Worm (Caenorhabditis elegans): ENCODE results near the gene slc-25A18.2.

DNA sequence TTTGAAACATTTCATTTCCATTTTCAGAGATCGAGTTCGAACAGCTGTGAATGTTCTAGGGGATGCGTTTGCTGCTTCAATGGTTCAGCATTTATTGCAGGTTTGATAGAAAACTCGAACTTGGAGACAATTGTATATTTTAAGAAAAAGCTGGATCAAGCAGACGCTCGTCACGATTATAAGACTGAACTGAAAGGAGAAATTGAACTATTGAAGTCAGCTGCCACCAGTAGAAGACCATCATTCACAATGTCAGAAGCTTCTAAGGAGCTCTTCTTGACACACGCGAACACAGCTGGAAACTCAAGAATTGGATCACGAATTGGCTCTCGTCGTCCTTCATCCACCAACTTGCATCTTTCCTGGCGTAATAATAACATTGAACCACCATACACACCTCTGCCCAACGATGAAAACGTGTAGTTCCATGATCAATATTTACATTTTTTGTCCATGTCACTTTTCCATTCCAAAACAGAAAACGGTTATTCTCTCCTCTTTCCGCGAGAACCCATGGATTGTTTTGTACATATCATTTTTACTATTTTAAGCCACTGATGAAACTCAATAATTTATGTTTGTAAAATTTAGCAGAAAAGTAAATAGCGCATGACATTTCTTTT, 31.1 kb downstream of the slc-25A18.2 start:
- TF ChIP-seq cog-1 (tag; optimal IDR thresholded peaks at IDR 0.05) (no peak), flt-1 (GFP tag; IDR thresholded peaks at IDR 0.05) (no peak), ztf-23 (GFP tag; IDR thresholded peaks at IDR 0.05) (no peak), tab-1 (GFP tag; IDR thresholded peaks at IDR 0.05) (no peak), ref-1 (GFP tag; conservative IDR thresholded peaks at IDR 0.05) (no peak), ztf-29 (GFP tag; IDR thresholded peaks at IDR 0.05) (no peak), T22C8.4 (GFP tag; IDR thresholded peaks at IDR 0.05) (no peak)
